Fruit fly (Drosophila melanogaster) whole organism, prepupa: ENCODE results near the gene mahe.

Experiments
- Blimp-1 ChIP-seq: fragments of 200-800 bp; sonication (Bioruptor generic); optimal IDR thresholded peaks from 3 replicates; lab custom pipeline; 2017; ENCODE audit warnings: missing biosample characterization, missing genetic modification characterization, mild to moderate bottlenecking, moderate library complexity, missing genetic modification reagents
- CG10669 ChIP-seq: fragments of 200-800 bp; sonication (Bioruptor generic); optimal IDR thresholded peaks from 3 replicates; lab custom pipeline; 2018; ENCODE audit warnings: missing biosample characterization, mild to moderate bottlenecking, missing genetic modification characterization, moderate library complexity
- CG11294 ChIP-seq: fragments of 200-800 bp; sonication (Bioruptor generic); IDR thresholded peaks from 2 replicates; pipeline ENCODE4 v1.3.6; 2022; ENCODE audit warnings: missing biosample characterization, missing genetic modification characterization
- CG11902 ChIP-seq: fragments of 200-800 bp; sonication (Bioruptor generic); optimal IDR thresholded peaks from 3 replicates; lab custom pipeline; 2016; ENCODE audit warnings: missing biosample characterization, missing genetic modification characterization
- CG15336 ChIP-seq: fragments of 200-800 bp; sonication (Bioruptor generic); IDR thresholded peaks from 2 replicates; pipeline ENCODE4 v1.3.6; 2022; ENCODE audit warnings: missing biosample characterization, missing genetic modification characterization
- CG1621 ChIP-seq: fragments of 200-800 bp; sonication (Bioruptor generic); optimal IDR thresholded peaks from 3 replicates; lab custom pipeline; 2018; ENCODE audit warnings: missing biosample characterization, mild to moderate bottlenecking, missing genetic modification characterization
- CG3032 ChIP-seq: fragments of 200-800 bp; optimal IDR thresholded peaks from 2 replicates; lab custom pipeline; 2019; ENCODE audit warnings: missing biosample characterization, mild to moderate bottlenecking, missing genetic modification characterization, moderate library complexity
- CG31627 ChIP-seq: fragments of 200-800 bp; sonication (Bioruptor generic); optimal IDR thresholded peaks from 3 replicates; lab custom pipeline; 2016; ENCODE audit warnings: missing biosample characterization, missing genetic modification characterization
- CG32006 ChIP-seq: fragments of 200-800 bp; sonication (Bioruptor generic); optimal IDR thresholded peaks from 3 replicates; lab custom pipeline; 2017; ENCODE audit warnings: missing biosample characterization, mild to moderate bottlenecking, missing genetic modification characterization
- CG34406 ChIP-seq: fragments of 200-800 bp; sonication (Bioruptor generic); optimal IDR thresholded peaks from 3 replicates; lab custom pipeline; 2016; ENCODE audit warnings: missing biosample characterization, missing genetic modification characterization
- CG3919 ChIP-seq: fragments of 200-800 bp; sonication (Bioruptor generic); optimal IDR thresholded peaks from 3 replicates; lab custom pipeline; 2016; ENCODE audit warnings: missing biosample characterization, missing genetic modification characterization
- CG6163 ChIP-seq: fragments of 200-800 bp; sonication (Bioruptor generic); IDR thresholded peaks from 3 replicates; pipeline ENCODE4 v1.3.6; 2022; ENCODE audit warnings: missing biosample characterization, missing genetic modification characterization
- CG6792 ChIP-seq: fragments of 200-800 bp; sonication (Bioruptor generic); optimal IDR thresholded peaks from 3 replicates; lab custom pipeline; 2016; ENCODE audit warnings: missing biosample characterization, missing genetic modification characterization
- CG6808 ChIP-seq: fragments of 200-800 bp; sonication (Bioruptor generic); optimal IDR thresholded peaks from 3 replicates; lab custom pipeline; 2017; ENCODE audit warnings: missing biosample characterization, missing genetic modification characterization, mild to moderate bottlenecking, moderate library complexity, missing genetic modification reagents
- CG6854 ChIP-seq: fragments of 200-800 bp; sonication (Bioruptor generic); optimal IDR thresholded peaks from 2 replicates; lab custom pipeline; 2017; ENCODE audit warnings: missing biosample characterization, mild to moderate bottlenecking, missing genetic modification characterization
- CG7368 ChIP-seq: fragments of 200-800 bp; sonication (Bioruptor generic); optimal IDR thresholded peaks from 3 replicates; lab custom pipeline; 2016; ENCODE audit warnings: missing biosample characterization, missing genetic modification characterization
- CG8119 ChIP-seq: fragments of 200-800 bp; sonication (Bioruptor generic); IDR thresholded peaks from 3 replicates; pipeline ENCODE4 v1.3.6; 2022; ENCODE audit warnings: missing biosample characterization, missing genetic modification characterization
- CG8319 ChIP-seq: fragments of 200-800 bp; sonication (Bioruptor generic); optimal IDR thresholded peaks from 3 replicates; lab custom pipeline; 2016; ENCODE audit warnings: missing biosample characterization, missing genetic modification characterization
- CG9139 ChIP-seq: fragments of 200-800 bp; sonication (Bioruptor generic); optimal IDR thresholded peaks from 3 replicates; lab custom pipeline; 2017; ENCODE audit warnings: missing biosample characterization, mild to moderate bottlenecking, missing genetic modification characterization
- Eip75B ChIP-seq: fragments of 200-800 bp; sonication (Bioruptor generic); optimal IDR thresholded peaks from 3 replicates; lab custom pipeline; 2016; ENCODE audit warnings: missing biosample characterization, missing genetic modification characterization
- Eip78C ChIP-seq: fragments of 200-800 bp; sonication (Bioruptor generic); peaks from one replicate; lab custom pipeline; 2016; ENCODE audit warnings: missing biosample characterization, missing genetic modification characterization
- Eip93F ChIP-seq: fragments of 200-800 bp; sonication (Bioruptor generic); optimal IDR thresholded peaks from 2 replicates; lab custom pipeline; 2016; ENCODE audit warnings: missing biosample characterization, mild to moderate bottlenecking, missing genetic modification characterization
- Gug ChIP-seq: fragments of 200-800 bp; sonication (Bioruptor generic); IDR thresholded peaks from 2 replicates; pipeline ENCODE4 v1.3.6; 2022; ENCODE audit warnings: missing biosample characterization, missing genetic modification characterization
- Hr38 ChIP-seq: sonication (Bioruptor generic); optimal IDR thresholded peaks from 2 replicates; lab custom pipeline; 2016; ENCODE audit warnings: missing biosample characterization, missing genetic modification characterization
- Hr39 ChIP-seq: fragments of 200-800 bp; sonication (Bioruptor generic); optimal IDR thresholded peaks from 2 replicates; lab custom pipeline; 2016; ENCODE audit warnings: missing biosample characterization, missing genetic modification characterization
- Hr4 ChIP-seq: fragments of 200-800 bp; sonication (Bioruptor generic); optimal IDR thresholded peaks from 3 replicates; lab custom pipeline; 2016; ENCODE audit warnings: missing biosample characterization, missing genetic modification characterization
- Lpt ChIP-seq: fragments of 200-800 bp; sonication (Bioruptor generic); optimal IDR thresholded peaks from 3 replicates; lab custom pipeline; 2016; ENCODE audit warnings: missing biosample characterization, missing genetic modification characterization
- OdsH ChIP-seq: fragments of 200-800 bp; sonication (Bioruptor generic); optimal IDR thresholded peaks from 3 replicates; lab custom pipeline; 2016; ENCODE audit warnings: missing biosample characterization, missing genetic modification characterization
- Sox102F ChIP-seq: fragments of 200-800 bp; sonication (Bioruptor generic); optimal IDR thresholded peaks from 2 replicates; lab custom pipeline; 2016; ENCODE audit warnings: missing biosample characterization, mild to moderate bottlenecking, missing genetic modification characterization
- Sox14 ChIP-seq: fragments of 200-800 bp; sonication (Bioruptor generic); optimal IDR thresholded peaks from 3 replicates; lab custom pipeline; 2016; ENCODE audit warnings: missing biosample characterization, missing genetic modification characterization
- Sox15 ChIP-seq: fragments of 200-800 bp; sonication (Bioruptor generic); optimal IDR thresholded peaks from 3 replicates; lab custom pipeline; 2016; ENCODE audit warnings: missing biosample characterization, missing genetic modification characterization
- achi ChIP-seq: fragments of 200-800 bp; sonication (Bioruptor generic); optimal IDR thresholded peaks from 3 replicates; lab custom pipeline; 2016; ENCODE audit warnings: missing biosample characterization, missing genetic modification characterization
- acj6 ChIP-seq: fragments of 200-800 bp; sonication (Bioruptor generic); optimal IDR thresholded peaks from 3 replicates; lab custom pipeline; 2016; ENCODE audit warnings: missing biosample characterization, missing genetic modification characterization
- cyc ChIP-seq: fragments of 200-800 bp; sonication (Bioruptor generic); optimal IDR thresholded peaks from 3 replicates; lab custom pipeline; 2016; ENCODE audit warnings: missing biosample characterization, missing genetic modification characterization
- dac ChIP-seq: fragments of 200-800 bp; sonication (Bioruptor generic); optimal IDR thresholded peaks from 2 replicates; lab custom pipeline; 2017; ENCODE audit warnings: missing biosample characterization, mild to moderate bottlenecking, missing genetic modification characterization
- dsx ChIP-seq: fragments of 200-800 bp; optimal IDR thresholded peaks from 3 replicates; lab custom pipeline; 2019; ENCODE audit warnings: missing biosample characterization, mild to moderate bottlenecking, missing genetic modification characterization, moderate library complexity; ENCODE audit not compliant: poor library complexity, severe bottlenecking
- eg ChIP-seq: fragments of 200-800 bp; sonication (Bioruptor generic); IDR thresholded peaks from 3 replicates; pipeline ENCODE4 v1.3.6; 2022; ENCODE audit warnings: missing biosample characterization, missing genetic modification characterization
- esn ChIP-seq: fragments of 200-800 bp; sonication (Bioruptor generic); optimal IDR thresholded peaks from 2 replicates; lab custom pipeline; 2016; ENCODE audit warnings: missing biosample characterization, mild to moderate bottlenecking, missing genetic modification characterization, moderate library complexity
- fd59A ChIP-seq: fragments of 200-800 bp; sonication (Bioruptor generic); optimal IDR thresholded peaks from 2 replicates; lab custom pipeline; 2017; ENCODE audit warnings: missing biosample characterization, mild to moderate bottlenecking, missing genetic modification characterization, missing genetic modification reagents
- fd85E ChIP-seq: fragments of 200-800 bp; sonication (Bioruptor generic); optimal IDR thresholded peaks from 3 replicates; lab custom pipeline; 2016; ENCODE audit warnings: missing biosample characterization, missing genetic modification characterization
- lz ChIP-seq: fragments of 200-800 bp; sonication (Bioruptor generic); optimal IDR thresholded peaks from 3 replicates; lab custom pipeline; 2016; ENCODE audit warnings: missing biosample characterization, missing genetic modification characterization
- net ChIP-seq: fragments of 200-800 bp; sonication (Bioruptor generic); optimal IDR thresholded peaks from 3 replicates; lab custom pipeline; 2016; ENCODE audit warnings: missing biosample characterization, missing genetic modification characterization
- pdm3 ChIP-seq: fragments of 200-800 bp; sonication (Bioruptor generic); optimal IDR thresholded peaks from 3 replicates; lab custom pipeline; 2016; ENCODE audit warnings: missing biosample characterization, missing genetic modification characterization
- salr ChIP-seq, 2 experiments: fragments of 200-800 bp; sonication (Bioruptor generic); optimal IDR thresholded peaks; 3 replicates each; lab custom pipeline; 2016 to 2018; ENCODE audit warnings: missing biosample characterization in 2 of 2, missing genetic modification characterization in 2 of 2, mild to moderate bottlenecking in 1 of 2
- ss ChIP-seq, 2 experiments: fragments of 200-800 bp; sonication (Bioruptor generic); optimal IDR thresholded peaks; 2 replicates in 1 of 2; 3 replicates in 1 of 2; lab custom pipeline; 2017 to 2018; ENCODE audit warnings: mild to moderate bottlenecking in 2 of 2, missing biosample characterization in 2 of 2, missing genetic modification characterization in 2 of 2, moderate library complexity in 1 of 2
- svp ChIP-seq: fragments of 200-800 bp; sonication (Bioruptor generic); peaks from one replicate; lab custom pipeline; 2016; ENCODE audit warnings: missing biosample characterization, missing genetic modification characterization
- topi ChIP-seq: fragments of 200-800 bp; sonication (Bioruptor generic); optimal IDR thresholded peaks from 3 replicates; lab custom pipeline; 2016; ENCODE audit warnings: missing biosample characterization, missing genetic modification characterization

Gene mahe

DNA sequence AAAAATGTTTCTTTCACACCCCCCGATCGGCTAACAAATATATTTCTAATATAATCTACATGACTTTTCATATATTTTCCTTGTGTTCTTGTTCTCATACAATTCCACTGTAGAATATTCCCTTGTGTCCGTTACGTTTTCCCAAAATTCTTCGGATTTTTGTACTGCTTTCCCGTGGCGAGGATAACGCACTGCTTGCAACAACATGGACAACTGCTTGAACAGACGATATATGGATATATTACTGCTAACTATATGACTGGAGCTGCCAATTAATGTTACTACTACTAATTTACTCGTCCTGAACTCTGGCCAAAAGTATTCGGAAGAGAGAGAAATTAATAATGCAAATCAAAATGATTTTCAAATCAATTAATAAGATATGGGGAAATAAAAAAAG is 6.3 kb downstream of the mahe start:
- TF ChIP-seq svp (GFP tag; lab: Kevin White, UChicago): peak; percentile 32
- TF ChIP-seq CG8319 (GFP tag; lab: Kevin White, UChicago): no peak

DNA sequence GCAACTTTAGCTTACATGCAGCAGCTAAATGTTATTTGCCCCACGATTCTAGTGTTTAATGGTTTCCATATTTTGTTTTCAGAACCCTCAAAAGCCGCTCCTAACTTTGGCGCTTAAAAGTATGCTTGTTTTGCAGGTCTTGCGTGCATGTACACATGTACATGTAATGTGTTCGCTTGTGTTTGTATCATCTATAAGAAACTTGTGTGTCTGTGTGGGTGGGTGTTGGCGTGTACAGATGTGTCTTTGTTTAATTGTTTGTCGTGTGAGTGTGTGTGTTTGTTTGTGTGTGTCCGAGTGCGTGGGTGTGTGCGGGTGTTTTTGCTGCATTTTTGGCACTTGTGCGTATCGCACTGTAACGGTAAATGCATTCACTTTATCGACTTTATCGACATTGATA is 8.1 kb downstream of the mahe start:
- TF ChIP-seq CG6808 (no peak), dsx (GFP tag; lab: Kevin White, UChicago) (peak; percentile 10), CG6854 (GFP tag; lab: Kevin White, UChicago) (no peak), CG32006 (GFP tag; lab: Kevin White, UChicago) (no peak), CG9139 (GFP tag; lab: Kevin White, UChicago) (no peak), Sox14 (GFP tag; lab: Kevin White, UChicago) (peak; percentile 30), CG10669 (no peak), cyc (GFP tag; lab: Kevin White, UChicago) (no peak)

DNA sequence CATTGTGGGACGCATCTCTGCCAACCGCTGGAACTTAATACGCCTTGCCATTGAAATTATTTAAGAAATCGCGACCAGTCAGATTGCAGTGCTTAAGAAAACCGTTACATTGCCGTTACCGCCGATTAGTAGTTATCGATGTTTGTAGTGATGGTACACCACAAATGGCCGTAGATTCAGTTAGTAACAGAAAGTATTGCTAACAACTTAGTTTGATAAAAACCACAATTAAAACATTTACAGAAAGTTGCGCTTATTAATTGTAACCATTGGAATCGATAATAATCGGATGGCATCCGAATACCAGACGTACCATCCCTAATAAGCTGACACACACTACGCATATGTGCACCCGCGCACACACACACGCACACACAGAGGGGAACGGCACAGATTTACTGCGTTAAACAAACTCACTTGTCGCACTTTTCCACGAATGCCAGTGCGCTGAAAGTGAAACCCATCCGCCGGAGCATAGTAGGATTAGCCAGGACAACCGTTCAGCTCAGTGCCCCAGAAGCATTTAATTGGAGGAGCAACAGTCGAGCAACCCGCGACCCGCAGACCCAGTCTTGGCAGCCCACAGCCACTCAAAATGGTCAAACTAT is 11.0 kb downstream of the mahe start, which contains the start of the genes hdm and Ykt6:
Gene hdm (minus strand): TSS at position 51 of the 608 bp plus-strand sequence.
Gene Ykt6 (plus strand): TSS at position 329 of the 608 bp plus-strand sequence.
- no peak for TF ChIP-seq dac (GFP tag; lab: Kevin White, UChicago)
- TF ChIP-seq CG6163 (GFP tag; lab: Robert Waterston, UW): no peak; the same call in 1 of the 3 replicates
- TF ChIP-seq cyc (GFP tag; lab: Kevin White, UChicago): peak; percentile 81
- TF ChIP-seq Sox15 (GFP tag; lab: Kevin White, UChicago): peak; percentile 55
- TF ChIP-seq CG3919 (GFP tag; lab: Kevin White, UChicago): no peak
- TF ChIP-seq topi (GFP tag; lab: Kevin White, UChicago): peak; percentile 78
- TF ChIP-seq CG15336 (GFP tag; lab: Robert Waterston, UW): peak; percentile 52; the same call in 1 of the 2 replicates
- peak; percentile 63 for TF ChIP-seq CG6792 (GFP tag; lab: Kevin White, UChicago)
- peak; percentile 25 for TF ChIP-seq dsx (GFP tag; lab: Kevin White, UChicago)
- TF ChIP-seq ss (GFP tag; optimal IDR thresholded peaks at IDR 0.05; lab: Kevin White, UChicago): no peak
- TF ChIP-seq Lpt: peak; percentile 27
- no peak for TF ChIP-seq Eip93F (GFP tag; lab: Kevin White, UChicago)
- TF ChIP-seq Blimp-1 (GFP tag; lab: Kevin White, UChicago): no peak
- TF ChIP-seq Gug (GFP tag; lab: Robert Waterston, UW): peak; percentile 59
- peak; percentile 80 for TF ChIP-seq esn
- peak; percentile 79 for TF ChIP-seq CG31627 (GFP tag; lab: Kevin White, UChicago)
- TF ChIP-seq salr (GFP tag; optimal IDR thresholded peaks at IDR 0.05; lab: Kevin White, UChicago): no peak
- no peak; the same call in 2 of the 3 replicates for TF ChIP-seq eg (GFP tag; lab: Robert Waterston, UW)
- no peak for TF ChIP-seq CG34406 (GFP tag; lab: Kevin White, UChicago)
- TF ChIP-seq CG1621: peak; percentile 57
- peak; percentile 70 for TF ChIP-seq CG7368 (GFP tag; lab: Kevin White, UChicago)
- peak; percentile 55 for TF ChIP-seq net (GFP tag; lab: Kevin White, UChicago)
- TF ChIP-seq lz: peak; percentile 80
- TF ChIP-seq svp (GFP tag; lab: Kevin White, UChicago): peak; percentile 85
- TF ChIP-seq acj6 (GFP tag; lab: Kevin White, UChicago): peak; percentile 71
- TF ChIP-seq Hr38: peak; percentile 23
- no peak for TF ChIP-seq Eip75B (GFP tag; lab: Kevin White, UChicago)
- TF ChIP-seq achi (GFP tag; lab: Kevin White, UChicago): peak; percentile 74
- TF ChIP-seq CG11902 (GFP tag; lab: Kevin White, UChicago): peak; percentile 27
- peak; percentile 28 for TF ChIP-seq fd59A (GFP tag; lab: Kevin White, UChicago)
- TF ChIP-seq Sox102F (GFP tag; lab: Kevin White, UChicago): no peak
- peak; percentile 82 for TF ChIP-seq Eip78C (GFP tag; lab: Kevin White, UChicago)
- TF ChIP-seq CG3032: peak; percentile 64
- TF ChIP-seq fd85E (GFP tag; lab: Kevin White, UChicago): no peak
- TF ChIP-seq pdm3 (GFP tag; lab: Kevin White, UChicago): no peak
- TF ChIP-seq CG6808: no peak
- TF ChIP-seq CG8119 (GFP tag; lab: Robert Waterston, UW): no peak
- no peak for TF ChIP-seq Hr39 (GFP tag; lab: Kevin White, UChicago)
- TF ChIP-seq OdsH (GFP tag; lab: Kevin White, UChicago): no peak
- TF ChIP-seq Hr4: no peak
- TF ChIP-seq CG11294: peak; percentile 45; the same call in 1 of the 2 replicates
